Worm (Caenorhabditis elegans): ENCODE measurements around the gene cat-4.

Gene cat-4

DNA sequence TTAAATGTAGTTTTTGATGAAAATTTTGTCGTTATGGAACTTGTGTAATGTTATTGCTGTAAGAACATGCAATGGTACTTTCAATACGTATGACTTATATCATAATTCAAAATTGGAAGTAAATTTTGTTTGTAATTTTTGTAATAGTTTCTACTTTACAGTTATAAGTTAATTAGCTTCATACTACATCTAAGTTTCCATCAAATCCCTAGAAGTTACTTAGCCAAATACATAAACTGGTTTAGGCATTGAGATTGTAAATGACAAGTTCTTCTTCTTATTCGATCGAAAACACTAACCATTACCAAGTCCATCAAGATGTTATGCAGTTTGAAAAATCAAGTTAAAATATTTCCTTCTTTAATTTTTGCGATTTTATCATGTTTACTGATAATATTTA, 15.0 kb upstream of the cat-4 start, which contains the start of gene F32G8.2:
F32G8.2 (plus strand) TSS at position 301 of the 400 bp plus-strand sequence.
- TF ChIP-seq ceh-34 (tag; optimal IDR thresholded peaks at IDR 0.05) (no peak), pha-2 (tag; optimal IDR thresholded peaks at IDR 0.05) (no peak), ceh-22 (tag; optimal IDR thresholded peaks at IDR 0.05) (no peak), hlh-13 (GFP tag; optimal IDR thresholded peaks at IDR 0.05) (no peak), K09A11.1 (tag; optimal IDR thresholded peaks at IDR 0.05; ENCODE audit: insufficient read depth) (no peak), fax-1 (tag; optimal IDR thresholded peaks at IDR 0.05) (no peak), tbx-7 (tag; optimal IDR thresholded peaks at IDR 0.05) (no peak), che-1 (tag; optimal IDR thresholded peaks at IDR 0.05) (no peak), K02D7.2 (tag; optimal IDR thresholded peaks at IDR 0.05) (no peak), elt-4 (tag; optimal IDR thresholded peaks at IDR 0.05) (no peak), sox-2 (GFP tag; IDR thresholded peaks at IDR 0.05) (no peak), unc-55 (GFP tag; optimal IDR thresholded peaks at IDR 0.05) (no peak), pqm-1 (tag; optimal IDR thresholded peaks at IDR 0.05) (no peak), pax-1 (tag; optimal IDR thresholded peaks at IDR 0.05) (no peak), hlh-15 (tag; optimal IDR thresholded peaks at IDR 0.05) (no peak), lim-6 (tag; optimal IDR thresholded peaks at IDR 0.05) (no peak), ceh-19 (GFP tag; optimal IDR thresholded peaks at IDR 0.05) (no peak)

DNA sequence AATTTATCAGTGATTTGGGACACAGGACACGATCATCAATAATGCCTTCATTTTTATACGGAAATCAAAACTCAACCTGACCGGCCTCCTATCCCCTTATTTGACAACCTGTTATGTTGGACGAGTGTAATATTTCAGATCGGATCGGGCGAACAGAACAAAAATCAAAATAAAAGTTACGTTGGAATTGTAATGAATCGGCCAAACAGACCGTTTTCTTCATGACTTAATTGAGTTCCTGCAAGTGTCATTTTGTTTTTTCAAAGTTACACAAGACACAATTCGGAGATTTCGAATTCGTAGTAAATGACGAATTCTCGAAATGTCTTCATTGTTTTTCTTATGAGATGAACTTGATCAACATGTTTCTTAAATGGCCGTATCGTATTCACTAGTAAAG, 9.4 kb upstream of the cat-4 start, which contains the start of gene F32G8.3:
F32G8.3 (minus strand) TSS at position 101 of the 400 bp plus-strand sequence.
- TF ChIP-seq fkh-10 (GFP tag; optimal IDR thresholded peaks at IDR 0.05) = no peak
- no peak for TF ChIP-seq sdc-2 (tag; optimal IDR thresholded peaks at IDR 0.05)
- no peak for TF ChIP-seq tbx-7 (tag; optimal IDR thresholded peaks at IDR 0.05)
- no peak for TF ChIP-seq hlh-15 (tag; optimal IDR thresholded peaks at IDR 0.05)
- TF ChIP-seq eyg-1 (tag; optimal IDR thresholded peaks at IDR 0.05) = no peak
- no peak for TF ChIP-seq ceh-30 (tag; optimal IDR thresholded peaks at IDR 0.05)
- no peak for TF ChIP-seq hlh-13 (GFP tag; optimal IDR thresholded peaks at IDR 0.05)
- no peak for TF ChIP-seq npax-4 (tag; optimal IDR thresholded peaks at IDR 0.05)
- TF ChIP-seq ceh-2 (tag; optimal IDR thresholded peaks at IDR 0.05) = no peak
- TF ChIP-seq Y22D7AL.16 (tag; optimal IDR thresholded peaks at IDR 0.05) = no peak
- no peak for TF ChIP-seq ceh-6 (GFP tag; optimal IDR thresholded peaks at IDR 0.05)
- no peak for TF ChIP-seq sox-4 (tag; optimal IDR thresholded peaks at IDR 0.05)
- no peak for TF ChIP-seq dve-1 (tag; optimal IDR thresholded peaks at IDR 0.05)
- no peak for TF ChIP-seq nhr-232 (tag; optimal IDR thresholded peaks at IDR 0.05)
- no peak for TF ChIP-seq che-1 (tag; optimal IDR thresholded peaks at IDR 0.05)
- no peak for TF ChIP-seq ceh-24 (tag; optimal IDR thresholded peaks at IDR 0.05)
- TF ChIP-seq dmd-4 (tag; optimal IDR thresholded peaks at IDR 0.05; ENCODE audit: borderline replicate concordance) = no peak
- TF ChIP-seq ahr-1 (tag; optimal IDR thresholded peaks at IDR 0.05) = no peak

DNA sequence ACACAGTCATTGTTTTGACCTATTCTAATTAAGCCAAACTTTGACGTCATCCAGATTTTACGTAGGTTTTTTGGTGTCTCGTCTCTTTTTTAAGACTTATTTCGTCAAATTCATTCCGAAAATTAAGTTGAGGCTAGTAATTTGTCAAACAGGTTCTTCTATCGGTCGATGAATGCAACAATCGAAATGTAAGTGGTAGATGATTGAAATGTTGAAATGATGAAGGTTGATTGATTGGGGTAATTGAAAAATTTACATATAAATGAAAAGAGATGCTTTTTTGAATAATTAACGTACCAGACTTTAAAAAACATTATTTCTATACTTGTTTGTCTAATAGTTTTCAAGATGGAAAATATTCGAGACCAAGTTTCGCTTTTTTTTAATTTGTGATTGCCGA, 8.3 kb upstream of the cat-4 start:
- TF ChIP-seq unc-3 (GFP tag; conservative IDR thresholded peaks at IDR 0.05) = no peak
- no peak for TF ChIP-seq unc-3 (tag; optimal IDR thresholded peaks at IDR 0.05)
- TF ChIP-seq hlh-30 (tag; optimal IDR thresholded peaks at IDR 0.05; ENCODE audit: insufficient read depth) = no peak
- no peak for TF ChIP-seq ztf-16 (tag; optimal IDR thresholded peaks at IDR 0.05)
- TF ChIP-seq nhr-232 (tag; optimal IDR thresholded peaks at IDR 0.05) = no peak
- no peak for TF ChIP-seq ceh-22 (tag; optimal IDR thresholded peaks at IDR 0.05)
- no peak for TF ChIP-seq ceh-14 (tag; optimal IDR thresholded peaks at IDR 0.05)
- no peak for TF ChIP-seq fkh-6 (tag; optimal IDR thresholded peaks at IDR 0.05)
- TF ChIP-seq ref-2 (tag; optimal IDR thresholded peaks at IDR 0.05) = no peak
- no peak for TF ChIP-seq pat-9 (tag; optimal IDR thresholded peaks at IDR 0.05)
- TF ChIP-seq eyg-1 (tag; optimal IDR thresholded peaks at IDR 0.05) = no peak

- TF ChIP-seq ztf-16 (tag; optimal IDR thresholded peaks at IDR 0.05) (no peak), lin-11 (tag; optimal IDR thresholded peaks at IDR 0.05) (no peak), ceh-48 (tag; optimal IDR thresholded peaks at IDR 0.05) (no peak), gmeb-2 (tag; optimal IDR thresholded peaks at IDR 0.05) (no peak), ceh-6 (GFP tag; optimal IDR thresholded peaks at IDR 0.05) (no peak), pat-9 (tag; optimal IDR thresholded peaks at IDR 0.05) (no peak), ttx-3 (tag; optimal IDR thresholded peaks at IDR 0.05) (no peak), sdc-2 (tag; optimal IDR thresholded peaks at IDR 0.05) (no peak), pha-4 (tag; optimal IDR thresholded peaks at IDR 0.05) (no peak)
These were observed 7.6 kb upstream of the cat-4 start for ce11 chrV:10557094-10557493.

Data from whole organism, late embryonic.